Fruit fly (Drosophila melanogaster) whole organism, embryonic: ENCODE measurements around the gene Nsf2.

Experiments
- Atf-2 ChIP-seq: fragments of 200-800 bp; sonication (Bioruptor generic); optimal IDR thresholded peaks from 2 replicates; lab custom pipeline; 2016; ENCODE audit warnings: missing biosample characterization, missing genetic modification characterization
- Atf3 ChIP-seq: fragments of 200-800 bp; sonication (Bioruptor generic); optimal IDR thresholded peaks from 3 replicates; lab custom pipeline; 2016; ENCODE audit warnings: missing biosample characterization, missing genetic modification characterization
- CG10543 ChIP-seq: fragments of 200-800 bp; sonication (Bioruptor generic); optimal IDR thresholded peaks from 3 replicates; lab custom pipeline; 2017; ENCODE audit warnings: missing biosample characterization, mild to moderate bottlenecking, missing genetic modification characterization, moderate library complexity
- CG12236 ChIP-seq: fragments of 200-800 bp; sonication (Bioruptor generic); optimal IDR thresholded peaks from 2 replicates; lab custom pipeline; 2016; ENCODE audit warnings: missing biosample characterization, missing genetic modification characterization
- CG13296 ChIP-seq: fragments of 200-800 bp; sonication (Bioruptor generic); optimal IDR thresholded peaks from 3 replicates; lab custom pipeline; 2018; ENCODE audit warnings: missing biosample characterization, mild to moderate bottlenecking, missing genetic modification characterization
- CG13894 ChIP-seq: fragments of 200-800 bp; sonication (Bioruptor generic); optimal IDR thresholded peaks from 3 replicates; lab custom pipeline; 2018; ENCODE audit warnings: missing biosample characterization, mild to moderate bottlenecking, missing genetic modification characterization, moderate library complexity
- CG15479 ChIP-seq: fragments of 200-800 bp; sonication (Bioruptor generic); optimal IDR thresholded peaks from 3 replicates; lab custom pipeline; 2019; ENCODE audit warnings: missing biosample characterization, mild to moderate bottlenecking, missing genetic modification characterization, moderate library complexity
- CG1603 ChIP-seq: fragments of 200-800 bp; sonication (Bioruptor generic); optimal IDR thresholded peaks from 2 replicates; lab custom pipeline; 2019; ENCODE audit warnings: missing biosample characterization, mild to moderate bottlenecking, missing genetic modification characterization, moderate library complexity
- CG17359 ChIP-seq: fragments of 200-800 bp; sonication (Bioruptor generic); optimal IDR thresholded peaks from 3 replicates; lab custom pipeline; 2018; ENCODE audit warnings: missing biosample characterization, mild to moderate bottlenecking, missing genetic modification characterization, moderate library complexity
- CG17385 ChIP-seq: fragments of 200-800 bp; sonication (Bioruptor generic); optimal IDR thresholded peaks from 3 replicates; lab custom pipeline; 2018; ENCODE audit warnings: missing biosample characterization, mild to moderate bottlenecking, missing genetic modification characterization
- CG18262 ChIP-seq: fragments of 200-800 bp; optimal IDR thresholded peaks from 3 replicates; lab custom pipeline; 2019; ENCODE audit warnings: missing biosample characterization, mild to moderate bottlenecking, missing genetic modification characterization, moderate library complexity
- CG2129 ChIP-seq: fragments of 200-800 bp; sonication (Bioruptor generic); IDR thresholded peaks from 2 replicates; pipeline ENCODE4 v1.3.6; 2022; ENCODE audit warnings: missing biosample characterization, missing genetic modification characterization; ENCODE audit not compliant: partially characterized antibody
- CG2202 ChIP-seq: fragments of 200-800 bp; sonication (Bioruptor generic); optimal IDR thresholded peaks from 2 replicates; lab custom pipeline; 2018; ENCODE audit warnings: missing biosample characterization, mild to moderate bottlenecking, missing genetic modification characterization
- CG2678 ChIP-seq: fragments of 200-800 bp; sonication (Bioruptor generic); optimal IDR thresholded peaks from 3 replicates; lab custom pipeline; 2019; ENCODE audit warnings: missing biosample characterization, mild to moderate bottlenecking, missing genetic modification characterization, moderate library complexity
- CG31441 ChIP-seq: fragments of 200-800 bp; sonication (Bioruptor generic); IDR thresholded peaks from 2 replicates; pipeline ENCODE4 v1.3.6; 2022; ENCODE audit warnings: missing biosample characterization, missing genetic modification characterization
- CG34422 ChIP-seq: fragments of 200-800 bp; sonication (Bioruptor generic); IDR thresholded peaks from 3 replicates; pipeline ENCODE4 v1.3.6; 2022; ENCODE audit warnings: missing biosample characterization, missing genetic modification characterization
- CG4854 ChIP-seq: fragments of 200-800 bp; sonication (Bioruptor generic); optimal IDR thresholded peaks from 2 replicates; lab custom pipeline; 2016; ENCODE audit warnings: missing biosample characterization, missing genetic modification characterization, inconsistent platforms
- CG7786 ChIP-seq: fragments of 200-800 bp; sonication (Bioruptor generic); optimal IDR thresholded peaks from 2 replicates; lab custom pipeline; 2016; ENCODE audit warnings: missing biosample characterization, missing genetic modification characterization
- CG7928 ChIP-seq: fragments of 200-800 bp; sonication (Bioruptor generic); optimal IDR thresholded peaks from 2 replicates; lab custom pipeline; 2017; ENCODE audit warnings: missing biosample characterization, mild to moderate bottlenecking, missing genetic modification characterization
- CkIIα-i1 ChIP-seq: fragments of 200-800 bp; sonication (Bioruptor generic); IDR thresholded peaks from 2 replicates; pipeline ENCODE4 v1.3.6; 2022; ENCODE audit warnings: missing biosample characterization, missing genetic modification characterization
- Fer2 ChIP-seq: fragments of 200-800 bp; sonication (Bioruptor generic); optimal IDR thresholded peaks from 2 replicates; lab custom pipeline; 2018; ENCODE audit warnings: missing biosample characterization, mild to moderate bottlenecking, missing genetic modification characterization, moderate library complexity
- Gug ChIP-seq: fragments of 200-800 bp; sonication (Bioruptor generic); IDR thresholded peaks from 4 replicates; pipeline ENCODE4 v1.3.6; 2022; ENCODE audit warnings: missing biosample characterization, missing genetic modification characterization
- HmgD ChIP-seq: fragments of 200-800 bp; sonication (Bioruptor generic); optimal IDR thresholded peaks from 3 replicates; lab custom pipeline; 2016; ENCODE audit warnings: missing biosample characterization, missing genetic modification characterization
- Hr3 ChIP-seq: fragments of 200-800 bp; sonication (Bioruptor generic); optimal IDR thresholded peaks from 3 replicates; lab custom pipeline; 2016; ENCODE audit warnings: missing biosample characterization, missing genetic modification characterization
- MBD-R2 ChIP-seq: fragments of 200-800 bp; sonication (Bioruptor generic); IDR thresholded peaks from 2 replicates; pipeline ENCODE4 v1.3.6; 2022; ENCODE audit warnings: missing biosample characterization, missing genetic modification characterization
- Scr ChIP-seq: fragments of 200-800 bp; sonication (Bioruptor generic); IDR thresholded peaks from 2 replicates; pipeline ENCODE4 v1.3.6; 2022; ENCODE audit warnings: missing biosample characterization, missing genetic modification characterization; ENCODE audit not compliant: partially characterized antibody
- Sry-β ChIP-seq: fragments of 200-800 bp; sonication (Bioruptor generic); optimal IDR thresholded peaks from 2 replicates; lab custom pipeline; 2018; ENCODE audit warnings: missing biosample characterization, mild to moderate bottlenecking, missing genetic modification characterization, moderate library complexity
- Xrp1 ChIP-seq: fragments of 200-800 bp; sonication (Bioruptor generic); IDR thresholded peaks from 2 replicates; pipeline ENCODE4 v1.3.6; 2022; ENCODE audit warnings: missing biosample characterization, missing genetic modification characterization
- ab ChIP-seq: fragments of 200-800 bp; sonication (Bioruptor generic); optimal IDR thresholded peaks from 2 replicates; lab custom pipeline; 2016; ENCODE audit warnings: missing biosample characterization, missing genetic modification characterization
- bab2 ChIP-seq: fragments of 200-800 bp; sonication (Bioruptor generic); optimal IDR thresholded peaks from 2 replicates; lab custom pipeline; 2016; ENCODE audit warnings: missing biosample characterization, missing genetic modification characterization
- caup ChIP-seq: fragments of 200-800 bp; sonication (Bioruptor generic); optimal IDR thresholded peaks from 3 replicates; lab custom pipeline; 2017; ENCODE audit warnings: missing biosample characterization, mild to moderate bottlenecking, missing genetic modification characterization, moderate library complexity; ENCODE audit not compliant: severe bottlenecking
- chn ChIP-seq: fragments of 200-800 bp; sonication (Bioruptor generic); optimal IDR thresholded peaks from 2 replicates; lab custom pipeline; 2016; ENCODE audit warnings: missing biosample characterization, missing genetic modification characterization
- crc ChIP-seq: fragments of 200-800 bp; sonication (Bioruptor generic); optimal IDR thresholded peaks from 2 replicates; lab custom pipeline; 2016; ENCODE audit warnings: missing biosample characterization, missing genetic modification characterization
- croc ChIP-seq: fragments of 200-800 bp; sonication (Bioruptor generic); conservative IDR thresholded peaks from 3 replicates; pipeline ENCODE4 v1.3.6; 2022; ENCODE audit warnings: missing biosample characterization, missing genetic modification characterization
- dmrt99B ChIP-seq: fragments of 200-800 bp; sonication (Bioruptor generic); optimal IDR thresholded peaks from 2 replicates; lab custom pipeline; 2018; ENCODE audit warnings: missing biosample characterization, mild to moderate bottlenecking, missing genetic modification characterization, moderate library complexity
- eve ChIP-seq, 2 experiments: fragments of >200 bp; optimal IDR thresholded peaks; 2 replicates each; lab custom pipeline; 2017; ENCODE audit warnings: missing biosample characterization in 2 of 2, missing genetic modification characterization in 2 of 2
- fd3F ChIP-seq: fragments of 200-800 bp; sonication (Bioruptor generic); optimal IDR thresholded peaks from 2 replicates; lab custom pipeline; 2018; ENCODE audit warnings: missing biosample characterization, mild to moderate bottlenecking, missing genetic modification characterization, moderate library complexity
- fd96Cb ChIP-seq: fragments of 200-800 bp; sonication (Bioruptor generic); optimal IDR thresholded peaks from 2 replicates; lab custom pipeline; 2018; ENCODE audit warnings: missing biosample characterization, mild to moderate bottlenecking, missing genetic modification characterization, moderate library complexity
- ftz-f1 ChIP-seq: fragments of 200-800 bp; sonication (Bioruptor generic); optimal IDR thresholded peaks from 2 replicates; lab custom pipeline; 2016; ENCODE audit warnings: missing biosample characterization, missing genetic modification characterization
- gcm ChIP-seq: fragments of 200-800 bp; sonication (Bioruptor generic); optimal IDR thresholded peaks from 2 replicates; lab custom pipeline; 2019; ENCODE audit warnings: missing biosample characterization, mild to moderate bottlenecking, missing genetic modification characterization, moderate library complexity
- gfzf ChIP-seq: fragments of 200-800 bp; sonication (Bioruptor generic); optimal IDR thresholded peaks from 2 replicates; lab custom pipeline; 2016; ENCODE audit warnings: missing biosample characterization, mild to moderate bottlenecking, missing genetic modification characterization, moderate library complexity
- ken ChIP-seq: fragments of 200-800 bp; sonication (Bioruptor generic); IDR thresholded peaks from 3 replicates; pipeline ENCODE4 v1.3.6; 2022; ENCODE audit warnings: missing biosample characterization, missing genetic modification characterization
- maf-S ChIP-seq: fragments of 200-800 bp; sonication (Bioruptor generic); optimal IDR thresholded peaks from 2 replicates; lab custom pipeline; 2016; ENCODE audit warnings: missing biosample characterization, missing genetic modification characterization
- mam ChIP-seq: fragments of 200-800 bp; sonication (Bioruptor generic); optimal IDR thresholded peaks from 3 replicates; lab custom pipeline; 2016; ENCODE audit warnings: missing biosample characterization, missing genetic modification characterization
- peb ChIP-seq: fragments of 200-800 bp; sonication (Bioruptor generic); IDR thresholded peaks from 2 replicates; pipeline ENCODE4 v1.3.6; 2022; ENCODE audit warnings: missing biosample characterization, missing genetic modification characterization
- rib ChIP-seq: fragments of 200-800 bp; sonication (Bioruptor generic); IDR thresholded peaks from 2 replicates; pipeline ENCODE4 v1.3.6; 2022; ENCODE audit warnings: missing biosample characterization, missing genetic modification characterization
- ro ChIP-seq: fragments of 200-800 bp; sonication (Bioruptor generic); IDR thresholded peaks from 2 replicates; pipeline ENCODE4 v1.3.6; 2022; ENCODE audit warnings: missing biosample characterization, missing genetic modification characterization
- row ChIP-seq: fragments of 200-800 bp; sonication (Bioruptor generic); IDR thresholded peaks from 3 replicates; pipeline ENCODE4 v1.3.6; 2022; ENCODE audit warnings: missing biosample characterization, missing genetic modification characterization
- sr ChIP-seq: fragments of 200-800 bp; sonication (Bioruptor generic); IDR thresholded peaks from 3 replicates; pipeline ENCODE4 v1.3.6; 2022; ENCODE audit warnings: missing biosample characterization, missing genetic modification characterization
- usp ChIP-seq: fragments of >200 bp; optimal IDR thresholded peaks from 2 replicates; lab custom pipeline; 2017; ENCODE audit warnings: missing biosample characterization, missing genetic modification characterization
- zen ChIP-seq: fragments of 200-800 bp; sonication (Bioruptor generic); optimal IDR thresholded peaks from 3 replicates; lab custom pipeline; 2018; ENCODE audit warnings: missing biosample characterization, mild to moderate bottlenecking, missing genetic modification characterization, moderate library complexity

Gene Nsf2

dm6 chr3R:13839883-13840412 lies 2.2 kb upstream of the Nsf2 start, which contains the start of gene CG31495 (continued):
- TF ChIP-seq CG7928 (GFP tag; lab: Kevin White, UChicago) (peak; percentile 70), CG1603 (tag; lab: Kevin White, UChicago) (peak; percentile 45), Hr3 (peak; percentile 7), CG2129 (no peak), dmrt99B (tag; lab: Kevin White, UChicago) (no peak), sr (GFP tag; lab: Robert Waterston, UW) (no peak), Fer2 (no peak), row (GFP tag; lab: Robert Waterston, UW) (peak; percentile 80), Xrp1 (GFP tag; lab: Robert Waterston, UW) (0 out of 2 replicates have a peak, but pooled peaks have one; percentile 11), CG17359 (peak; percentile 4), CG2678 (tag; lab: Kevin White, UChicago) (no peak), CG7786 (GFP tag; lab: Kevin White, UChicago) (no peak), ftz-f1 (GFP tag; lab: Kevin White, UChicago) (no peak), Scr (peak; percentile 64), crc (GFP tag; lab: Kevin White, UChicago) (no peak), ro (GFP tag; lab: Robert Waterston, UW) (no peak), CG34422 (GFP tag; lab: Robert Waterston, UW) (no peak), fd3F (no peak), peb (GFP tag; lab: Robert Waterston, UW) (no peak), fd96Cb (tag; lab: Kevin White, UChicago) (no peak), croc (GFP tag; lab: Robert Waterston, UW) (no peak), Sry-β (peak; percentile 59), caup (no peak), ab (GFP tag; lab: Kevin White, UChicago) (no peak), usp (GFP tag; lab: Kevin White, UChicago) (no peak), gcm (no peak), chn (GFP tag; lab: Kevin White, UChicago) (peak; percentile 13), HmgD (GFP tag; lab: Kevin White, UChicago) (no peak), Gug (GFP tag; lab: Robert Waterston, UW) (no peak), Atf3 (GFP tag; lab: Kevin White, UChicago) (no peak), MBD-R2 (no peak), CG10543 (no peak), gfzf (GFP tag; lab: Kevin White, UChicago) (peak; percentile 55), CG17385 (no peak), bab2 (GFP tag; lab: Kevin White, UChicago) (no peak), Atf-2 (GFP tag; lab: Kevin White, UChicago) (no peak), CG4854 (GFP tag; lab: Kevin White, UChicago) (no peak), zen (tag; lab: Kevin White, UChicago) (peak; percentile 47), eve (GFP tag; optimal IDR thresholded peaks at IDR 0.05; lab: Kevin White, UChicago) (no peak), CG2202 (no peak), rib (no peak), CG15479 (GFP tag; lab: Kevin White, UChicago) (no peak), CG31441 (GFP tag; lab: Robert Waterston, UW) (0 out of 2 replicates have a peak, but pooled peaks have one; percentile 11), CG13296 (no peak), CG12236 (GFP tag; lab: Kevin White, UChicago) (no peak), CkIIα-i1 (no peak), CG18262 (tag; lab: Kevin White, UChicago) (peak; percentile 24), maf-S (no peak), mam (GFP tag; lab: Kevin White, UChicago) (peak; percentile 56), CG13894 (tag; lab: Kevin White, UChicago) (no peak), ken (GFP tag; lab: Robert Waterston, UW) (no peak)
